Fruit fly (Drosophila melanogaster): Measurements from ENCODE around the gene Mat89Ba.

The Mat89Ba gene

dm6 chr3R:16280003-16280998 lies 8.1 kb upstream of the Mat89Ba start (continued):
- TF ChIP-seq insv (GFP tag; optimal IDR thresholded peaks at IDR 0.05) (peak; percentile 59 to 83), CoRest (tag; optimal IDR thresholded peaks at IDR 0.05) (peak; percentile 100), CG9876 (GFP tag; optimal IDR thresholded peaks at IDR 0.05) (peak; percentile 98), Bteb2 (GFP tag; optimal IDR thresholded peaks at IDR 0.05) (peak; percentile 100), CG11398 (GFP tag; optimal IDR thresholded peaks at IDR 0.05) (peak; percentile 99), dan (GFP tag; IDR thresholded peaks at IDR 0.05) (no peak; the same call in 1 of the 2 replicates), seq (GFP tag; IDR thresholded peaks at IDR 0.05) (peak; percentile 100), Fer1 (GFP tag; optimal IDR thresholded peaks at IDR 0.05) (peak; percentile 99), fd102C (GFP tag; optimal IDR thresholded peaks at IDR 0.05) (peak; percentile 99), CG9437 (GFP tag; optimal IDR thresholded peaks at IDR 0.05) (peak; percentile 96), CG12071 (GFP tag; optimal IDR thresholded peaks at IDR 0.05) (peak; percentile 98), emc (GFP tag; optimal IDR thresholded peaks at IDR 0.05) (peak; percentile 98), crol (GFP tag; IDR thresholded peaks at IDR 0.05) (peak; percentile 83), Dref (GFP tag; IDR thresholded peaks at IDR 0.05) (no peak), trh (GFP tag; optimal IDR thresholded peaks at IDR 0.05) (peak; percentile 99), Oaz (GFP tag; IDR thresholded peaks at IDR 0.05) (peak; percentile 97), gem (tag; optimal IDR thresholded peaks at IDR 0.05) (peak; percentile 100), disco-r (GFP tag; optimal IDR thresholded peaks at IDR 0.05) (peak; percentile 99), CG17829 (tag; optimal IDR thresholded peaks at IDR 0.05) (peak; percentile 100), sim (GFP tag; IDR thresholded peaks at IDR 0.05) (peak; percentile 100), Hand (GFP tag; optimal IDR thresholded peaks at IDR 0.05) (peak; percentile 99), gcm (GFP tag; optimal IDR thresholded peaks at IDR 0.05) (peak; percentile 100), D (optimal IDR thresholded peaks at IDR 0.05) (no peak), D (GFP tag; optimal IDR thresholded peaks at IDR 0.05) (peak; percentile 99), CG7271 (tag; optimal IDR thresholded peaks at IDR 0.05) (peak; percentile 98), CG18619 (GFP tag; optimal IDR thresholded peaks at IDR 0.05) (peak; percentile 99), CG4854 (GFP tag; optimal IDR thresholded peaks at IDR 0.05) (peak; percentile 98), Jarid2 (GFP tag; optimal IDR thresholded peaks at IDR 0.05) (peak; percentile 92), ftz-f1 (GFP tag; optimal IDR thresholded peaks at IDR 0.05) (peak; percentile 90), ara (GFP tag; IDR thresholded peaks at IDR 0.05) (peak; percentile 99), sug (tag; optimal IDR thresholded peaks at IDR 0.05) (peak; percentile 98), B-H1 (GFP tag; IDR thresholded peaks at IDR 0.05) (peak; percentile 100; the same call in 2 of the 3 replicates), al (GFP tag; IDR thresholded peaks at IDR 0.05) (peak; percentile 99), CG30431 (GFP tag; optimal IDR thresholded peaks at IDR 0.05) (peak; percentile 97), Dip3 (GFP tag; optimal IDR thresholded peaks at IDR 0.05) (peak; percentile 98), TFAM (GFP tag; optimal IDR thresholded peaks at IDR 0.05) (peak; percentile 96), gsb (GFP tag; IDR thresholded peaks at IDR 0.05) (peak; percentile 98), NK7.1 (GFP tag; optimal IDR thresholded peaks at IDR 0.05) (peak; percentile 99), CG8944 (GFP tag; optimal IDR thresholded peaks at IDR 0.05) (peak; percentile 99), Dfd (GFP tag; optimal IDR thresholded peaks at IDR 0.05) (no peak), CG31365 (tag; optimal IDR thresholded peaks at IDR 0.05) (peak; percentile 92), mld (GFP tag; IDR thresholded peaks at IDR 0.05; ENCODE audit: partially characterized antibody) (no peak), Nf-YA (GFP tag; IDR thresholded peaks at IDR 0.05) (peak; percentile 99), CG6654 (GFP tag; optimal IDR thresholded peaks at IDR 0.05) (peak; percentile 79), pan (optimal IDR thresholded peaks at IDR 0.05) (no peak), pan (GFP tag; optimal IDR thresholded peaks at IDR 0.05 in 1 of 2, IDR thresholded peaks at IDR 0.05 in 1 of 2) (peak in 1 of 2 experiments; percentile 100), ttk (GFP tag; IDR thresholded peaks at IDR 0.05) (peak; percentile 99), NFAT (GFP tag; IDR thresholded peaks at IDR 0.05) (peak; percentile 99), Abd-B (GFP tag; optimal IDR thresholded peaks at IDR 0.05) (peak; percentile 99)
